Fruit fly (Drosophila melanogaster): Measurements from ENCODE around the gene CG3345.

dm6 chr2L:223351-223750 lies 45.5 kb upstream of the CG3345 start:
- TF ChIP-seq Dll (optimal IDR thresholded peaks at IDR 0.05) (no peak), CG8478 (optimal IDR thresholded peaks at IDR 0.05) (no peak)
